Fruit fly (Drosophila melanogaster) ovary, adult (tissue): ENCODE measurements around the gene Clp.

ENCODE experiments used
- CG17801 ChIP-seq: fragments of 200-800 bp; optimal IDR thresholded peaks from 2 replicates; lab custom pipeline; 2019; ENCODE audit warnings: missing biosample characterization, mild to moderate bottlenecking, missing genetic modification characterization, moderate library complexity; ENCODE audit not compliant: partially characterized antibody

The Clp gene

dm6 chr2L:847189-847987 is 27.6 kb downstream of the Clp start:
- TF ChIP-seq CG17801 (GFP tag; lab: Kevin White, UChicago), result no peak

dm6 chr2L:847988-848622 is 28.3 kb downstream of the Clp start:
- no peak for TF ChIP-seq CG17801 (GFP tag; lab: Kevin White, UChicago)

- no peak for TF ChIP-seq CG17801 (GFP tag; lab: Kevin White, UChicago)
Observed at dm6 chr2L:849138-849744, 29.5 kb downstream of the Clp start.

DNA sequence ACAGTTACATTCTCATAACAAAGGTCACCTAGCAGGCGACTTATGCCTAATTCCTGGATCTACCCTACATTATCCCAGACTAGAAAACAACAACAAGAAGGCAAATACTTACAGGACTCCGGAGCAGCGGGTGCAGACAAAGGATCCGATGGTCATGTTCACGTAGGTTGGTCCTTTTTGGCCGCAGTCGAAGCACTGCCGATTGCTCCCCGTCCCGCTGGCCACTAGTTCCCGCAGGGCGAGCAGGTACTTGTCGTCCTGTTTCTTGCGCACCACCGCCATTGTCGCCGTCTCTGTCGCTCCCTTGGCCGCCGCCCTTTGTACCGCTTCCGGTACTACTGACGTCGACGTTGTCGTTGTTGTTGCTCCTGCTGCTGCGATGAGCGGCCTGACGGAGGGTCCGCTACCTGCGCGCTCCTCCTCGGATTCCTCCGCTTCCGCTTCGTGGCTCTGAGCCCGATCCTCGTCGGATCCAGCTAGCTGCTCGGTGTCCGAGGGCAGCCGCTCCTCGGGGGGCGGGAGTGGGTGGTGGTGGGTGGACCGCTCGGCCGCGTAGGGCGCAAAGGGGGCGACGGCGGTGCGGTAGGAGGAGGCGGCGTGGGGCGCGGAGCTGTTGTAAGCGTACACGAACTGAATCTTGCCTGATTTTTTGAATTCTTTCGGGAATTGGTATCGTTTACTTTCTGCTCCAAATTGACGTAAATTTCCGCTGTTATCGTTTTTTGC is 30.2 kb downstream of the Clp start:
- TF ChIP-seq CG17801 (GFP tag; lab: Kevin White, UChicago), result no peak

DNA sequence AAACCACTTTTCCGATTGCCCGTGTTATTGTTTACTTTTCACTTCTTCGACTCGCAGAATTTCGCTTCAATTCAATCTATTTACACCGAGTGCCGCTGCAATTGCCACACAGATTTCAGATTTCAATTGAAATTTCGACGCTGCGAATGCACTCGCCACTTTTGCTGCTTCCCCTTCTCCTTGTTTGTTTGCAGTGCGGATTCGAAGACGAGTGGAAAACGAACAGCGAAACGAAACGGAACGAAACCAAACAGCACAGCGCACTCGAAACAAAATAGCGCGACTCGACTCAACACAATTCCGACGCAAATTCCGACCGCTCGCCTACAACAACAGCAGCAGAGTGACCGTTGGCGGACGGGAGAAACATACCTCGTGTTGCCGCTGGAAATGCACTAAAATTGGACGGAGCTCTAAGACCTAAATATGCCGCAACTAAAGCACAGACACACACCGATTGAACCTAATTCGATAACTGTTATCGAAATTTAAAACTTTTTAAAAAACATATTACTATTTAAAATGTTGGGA is 31.0 kb downstream of the Clp start, which contains the start of gene drongo:
drongo (minus strand) TSS at position 345 of the 531 bp plus-strand sequence.
- TF ChIP-seq CG17801 (GFP tag; lab: Kevin White, UChicago), result peak; percentile 25

dm6 chr2L:852647-853111 is 32.9 kb downstream of the Clp start, which contains the start of the genes CG4291 and kraken:
CG4291 (minus strand) TSS chr2L:852730.
kraken (plus strand) TSS chr2L:852768.
- TF ChIP-seq CG17801 (GFP tag; lab: Kevin White, UChicago), result peak; percentile 64

DNA sequence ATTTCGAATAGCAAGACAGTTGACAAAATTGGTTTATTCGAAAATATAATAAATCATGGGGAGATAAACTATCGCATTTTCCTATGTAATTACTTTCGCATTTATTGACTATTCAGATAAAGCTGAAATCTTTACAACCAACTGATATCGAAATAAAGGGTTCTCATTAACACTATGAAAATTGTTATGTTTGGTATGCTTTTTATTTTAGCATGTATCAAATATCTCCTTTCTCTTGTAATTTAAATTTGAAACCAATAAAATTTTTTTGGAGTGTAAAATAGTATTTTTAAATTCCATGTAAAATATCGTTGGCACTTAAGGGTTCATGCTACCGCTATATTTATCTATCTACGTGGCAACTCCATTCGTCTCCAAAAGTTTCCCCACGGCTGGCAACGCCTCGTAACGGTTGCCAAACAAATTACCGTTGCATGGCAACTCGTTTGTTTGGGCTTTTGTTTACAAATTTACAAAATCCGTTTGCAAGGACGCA is 35.3 kb downstream of the Clp start, which contains the start of gene CG13949:
CG13949 (plus strand) TSS at position 286 of the 496 bp plus-strand sequence.
- TF ChIP-seq CG17801 (GFP tag; lab: Kevin White, UChicago), result no peak

dm6 chr2L:856001-856400 is 36.2 kb downstream of the Clp start:
- TF ChIP-seq CG17801 (GFP tag; lab: Kevin White, UChicago), result no peak

- TF ChIP-seq CG17801 (GFP tag; lab: Kevin White, UChicago), result no peak
Observed at dm6 chr2L:856690-857488, 37.1 kb downstream of the Clp start.

DNA sequence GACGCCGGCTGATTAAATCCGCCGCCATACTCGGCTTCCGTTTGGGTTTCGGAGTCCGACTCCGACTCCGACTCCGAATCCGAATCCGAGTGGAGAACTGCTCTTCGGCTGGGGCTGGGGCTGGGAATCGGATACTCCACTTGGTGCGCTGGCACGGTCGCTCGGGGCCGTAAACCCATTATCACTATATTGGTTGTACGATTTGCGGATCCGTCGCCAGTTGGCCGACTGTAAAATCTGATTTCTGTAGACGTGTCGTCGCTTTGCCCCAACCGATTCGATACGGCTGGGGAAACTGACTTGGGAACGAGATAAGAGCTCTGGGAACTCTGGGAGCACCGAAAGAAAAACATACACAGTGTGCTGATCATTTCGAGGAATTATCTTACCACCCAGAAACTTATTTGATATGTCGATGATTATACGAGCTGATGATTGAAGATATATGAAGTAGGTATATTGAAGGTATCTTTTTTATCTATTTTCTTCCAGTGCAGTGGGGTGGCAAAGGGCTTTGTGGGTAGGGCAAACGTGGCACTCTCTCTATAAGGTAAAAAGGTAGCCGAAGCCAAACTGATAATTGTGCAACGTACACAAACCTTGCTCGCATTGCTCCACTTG is 38.2 kb downstream of the Clp start:
- TF ChIP-seq CG17801 (GFP tag; lab: Kevin White, UChicago), result no peak

DNA sequence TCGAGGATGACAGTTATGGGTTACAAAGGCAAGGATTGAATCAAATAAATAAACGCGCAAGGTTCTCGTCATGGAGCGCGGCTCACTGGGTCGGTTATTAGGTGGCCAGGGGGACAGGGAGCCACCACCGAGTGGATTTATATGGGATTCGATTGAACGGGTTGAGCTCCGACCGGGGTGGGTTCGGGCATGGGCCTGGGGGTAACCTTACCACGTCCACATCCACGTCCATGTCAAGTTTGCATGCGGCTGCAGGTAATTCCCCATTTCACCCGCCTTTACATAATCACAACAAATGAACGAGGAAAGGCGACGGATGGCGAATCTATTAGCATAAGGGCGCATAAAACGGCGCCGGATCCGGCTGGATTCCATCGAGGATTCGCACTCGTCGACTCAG is 40.1 kb downstream of the Clp start, which contains the start of gene CG13950:
CG13950 (plus strand) TSS at position 301 of the 400 bp plus-strand sequence.
- TF ChIP-seq CG17801 (GFP tag; lab: Kevin White, UChicago), result no peak

- TF ChIP-seq CG17801 (GFP tag; lab: Kevin White, UChicago), result peak; percentile 97
Observed at dm6 chr2L:865851-866250, 46.1 kb downstream of the Clp start.
